Fruit fly (Drosophila melanogaster) whole organism, embryonic: ENCODE measurements around the gene CG6726.

ENCODE experiments used
- ATbp ChIP-seq: fragments of 200-800 bp; sonication (Bioruptor generic); optimal IDR thresholded peaks from 2 replicates; lab custom pipeline; 2017; ENCODE audit warnings: missing biosample characterization, mild to moderate bottlenecking, missing genetic modification characterization, missing genetic modification reagents
- Ada2b ChIP-seq: fragments of 200-800 bp; sonication (Bioruptor generic); IDR thresholded peaks from 2 replicates; pipeline ENCODE4 v1.3.6; 2022; ENCODE audit warnings: missing biosample characterization, missing genetic modification characterization
- Asciz ChIP-seq: fragments of 200-800 bp; sonication (Bioruptor generic); optimal IDR thresholded peaks from 2 replicates; lab custom pipeline; 2017; ENCODE audit warnings: missing biosample characterization, mild to moderate bottlenecking, missing genetic modification characterization, missing genetic modification reagents
- Bdp1 ChIP-seq: fragments of 200-800 bp; sonication (Bioruptor generic); optimal IDR thresholded peaks from 3 replicates; lab custom pipeline; 2016; ENCODE audit warnings: missing biosample characterization, missing genetic modification characterization
- CG10209 ChIP-seq: fragments of 200-800 bp; sonication (Bioruptor generic); optimal IDR thresholded peaks from 3 replicates; lab custom pipeline; 2017; ENCODE audit warnings: missing biosample characterization, mild to moderate bottlenecking, missing genetic modification characterization, missing genetic modification reagents
- CG10321 ChIP-seq: fragments of 200-800 bp; sonication (Bioruptor generic); IDR thresholded peaks from 2 replicates; pipeline ENCODE4 v1.3.6; 2022; ENCODE audit warnings: missing biosample characterization, missing genetic modification characterization
- CG10366 ChIP-seq: fragments of 200-800 bp; sonication (Bioruptor generic); IDR thresholded peaks from 2 replicates; pipeline ENCODE4 v1.3.6; 2022; ENCODE audit warnings: missing biosample characterization, missing genetic modification characterization
- CG10654 ChIP-seq: fragments of 200-800 bp; sonication (Bioruptor generic); optimal IDR thresholded peaks from 2 replicates; lab custom pipeline; 2016; ENCODE audit warnings: missing biosample characterization, missing genetic modification characterization
- CG10959 ChIP-seq: fragments of 200-800 bp; sonication (Bioruptor generic); IDR thresholded peaks from 2 replicates; pipeline ENCODE4 v1.3.6; 2022; ENCODE audit warnings: missing biosample characterization, missing genetic modification characterization
- CG11456 ChIP-seq: fragments of 200-800 bp; sonication (Bioruptor generic); IDR thresholded peaks from 3 replicates; pipeline ENCODE4 v1.3.6; 2022; ENCODE audit warnings: missing biosample characterization, missing genetic modification characterization
- CG11560 ChIP-seq: fragments of 200-800 bp; sonication (Bioruptor generic); IDR thresholded peaks from 3 replicates; pipeline ENCODE4 v1.3.6; 2022; ENCODE audit warnings: missing biosample characterization, missing genetic modification characterization
- CG12659 ChIP-seq: fragments of 200-800 bp; sonication (Bioruptor generic); optimal IDR thresholded peaks from 3 replicates; lab custom pipeline; 2017; ENCODE audit warnings: mild to moderate bottlenecking, missing biosample characterization, missing genetic modification reagents, missing genetic modification characterization
- CG13287 ChIP-seq: fragments of 200-800 bp; sonication (Bioruptor generic); IDR thresholded peaks from 2 replicates; pipeline ENCODE4 v1.3.6; 2022; ENCODE audit warnings: missing biosample characterization, missing genetic modification characterization; ENCODE audit not compliant: partially characterized antibody
- CG14710 ChIP-seq: fragments of 200-800 bp; sonication (Bioruptor generic); optimal IDR thresholded peaks from 3 replicates; lab custom pipeline; 2019; ENCODE audit warnings: missing biosample characterization, mild to moderate bottlenecking, missing genetic modification characterization, moderate library complexity
- CG15011 ChIP-seq: fragments of 200-800 bp; sonication (Bioruptor generic); optimal IDR thresholded peaks from 3 replicates; lab custom pipeline; 2018; ENCODE audit warnings: missing biosample characterization, mild to moderate bottlenecking, missing genetic modification characterization
- CG16815 ChIP-seq: fragments of 200-800 bp; sonication (Bioruptor generic); optimal IDR thresholded peaks from 3 replicates; lab custom pipeline; 2017; ENCODE audit warnings: missing biosample characterization, mild to moderate bottlenecking, missing genetic modification characterization
- CG1832 ChIP-seq: fragments of 200-800 bp; sonication (Bioruptor generic); optimal IDR thresholded peaks from 2 replicates; lab custom pipeline; 2017; ENCODE audit warnings: missing biosample characterization, mild to moderate bottlenecking, missing genetic modification characterization, inconsistent platforms
- CG2678 ChIP-seq: fragments of 200-800 bp; sonication (Bioruptor generic); optimal IDR thresholded peaks from 3 replicates; lab custom pipeline; 2019; ENCODE audit warnings: missing biosample characterization, mild to moderate bottlenecking, missing genetic modification characterization, moderate library complexity
- CG3407 ChIP-seq: fragments of 200-800 bp; sonication (Bioruptor generic); optimal IDR thresholded peaks from 2 replicates; lab custom pipeline; 2018; ENCODE audit warnings: missing biosample characterization, mild to moderate bottlenecking, missing genetic modification characterization
- CG34224 ChIP-seq: fragments of 200-800 bp; sonication (Bioruptor generic); IDR thresholded peaks from 3 replicates; pipeline ENCODE4 v1.3.6; 2022; ENCODE audit warnings: missing biosample characterization, missing genetic modification characterization; ENCODE audit not compliant: partially characterized antibody
- CG43689 ChIP-seq: fragments of 200-800 bp; sonication (Bioruptor generic); IDR thresholded peaks from 2 replicates; pipeline ENCODE4 v1.3.6; 2022; ENCODE audit warnings: missing biosample characterization, missing genetic modification characterization
- CG4617 ChIP-seq: fragments of 200-800 bp; sonication (Bioruptor generic); optimal IDR thresholded peaks from 3 replicates; lab custom pipeline; 2016; ENCODE audit warnings: missing biosample characterization, missing genetic modification characterization, borderline replicate concordance
- CG4820 ChIP-seq: fragments of 200-800 bp; sonication (Bioruptor generic); optimal IDR thresholded peaks from 3 replicates; lab custom pipeline; 2016; ENCODE audit warnings: missing biosample characterization, missing genetic modification characterization
- CG5180 ChIP-seq: fragments of 200-800 bp; sonication (Bioruptor generic); optimal IDR thresholded peaks from 3 replicates; lab custom pipeline; 2017; ENCODE audit warnings: missing biosample characterization, missing genetic modification characterization, mild to moderate bottlenecking, moderate library complexity, missing genetic modification reagents
- CG8944 ChIP-seq: fragments of 200-800 bp; sonication (Bioruptor generic); optimal IDR thresholded peaks from 3 replicates; lab custom pipeline; 2016; ENCODE audit warnings: missing biosample characterization, missing genetic modification characterization
- CG9797 ChIP-seq: fragments of 200-800 bp; sonication (Bioruptor generic); optimal IDR thresholded peaks from 3 replicates; lab custom pipeline; 2018; ENCODE audit warnings: missing biosample characterization, mild to moderate bottlenecking, missing genetic modification characterization
- Kr ChIP-seq: fragments of 200-800 bp; sonication (Bioruptor generic); optimal IDR thresholded peaks from 2 replicates; lab custom pipeline; 2017; ENCODE audit warnings: missing biosample characterization, mild to moderate bottlenecking, missing genetic modification characterization
- Lim3 ChIP-seq: fragments of 200-800 bp; sonication (Bioruptor generic); IDR thresholded peaks from 2 replicates; pipeline ENCODE4 v1.3.6; 2022; ENCODE audit warnings: missing biosample characterization, missing genetic modification characterization
- MBD-R2 ChIP-seq: fragments of 200-800 bp; sonication (Bioruptor generic); IDR thresholded peaks from 2 replicates; pipeline ENCODE4 v1.3.6; 2022; ENCODE audit warnings: missing biosample characterization, missing genetic modification characterization
- PHDP ChIP-seq: fragments of 200-800 bp; sonication (Bioruptor generic); optimal IDR thresholded peaks from 3 replicates; lab custom pipeline; 2018; ENCODE audit warnings: missing biosample characterization, mild to moderate bottlenecking, missing genetic modification characterization, moderate library complexity
- Six4 ChIP-seq: fragments of 200-800 bp; sonication (Bioruptor generic); optimal IDR thresholded peaks from 2 replicates; lab custom pipeline; 2016; ENCODE audit warnings: missing biosample characterization, missing genetic modification characterization
- Sry-δ ChIP-seq: fragments of 200-800 bp; sonication (Bioruptor generic); optimal IDR thresholded peaks from 2 replicates; lab custom pipeline; 2016; ENCODE audit warnings: missing biosample characterization, missing genetic modification characterization
- Xrp1 ChIP-seq: fragments of 200-800 bp; sonication (Bioruptor generic); IDR thresholded peaks from 2 replicates; pipeline ENCODE4 v1.3.6; 2022; ENCODE audit warnings: missing biosample characterization, missing genetic modification characterization
- ac ChIP-seq: fragments of 200-800 bp; sonication (Bioruptor generic); optimal IDR thresholded peaks from 3 replicates; lab custom pipeline; 2017; ENCODE audit warnings: missing biosample characterization, mild to moderate bottlenecking, missing genetic modification characterization
- az2 ChIP-seq: fragments of 200-800 bp; sonication (Bioruptor generic); optimal IDR thresholded peaks from 3 replicates; lab custom pipeline; 2016; ENCODE audit warnings: missing biosample characterization, missing genetic modification characterization
- bcd ChIP-seq: fragments of 200-800 bp; sonication (Bioruptor generic); optimal IDR thresholded peaks from 2 replicates; lab custom pipeline; 2017; ENCODE audit warnings: missing biosample characterization, mild to moderate bottlenecking, missing genetic modification characterization
- cato ChIP-seq: fragments of 200-800 bp; sonication (Bioruptor generic); optimal IDR thresholded peaks from 2 replicates; lab custom pipeline; 2016; ENCODE audit warnings: missing biosample characterization, missing genetic modification characterization, borderline replicate concordance
- dmrt11E ChIP-seq: fragments of 200-800 bp; sonication (Bioruptor generic); optimal IDR thresholded peaks from 3 replicates; lab custom pipeline; 2018; ENCODE audit warnings: missing biosample characterization, mild to moderate bottlenecking, missing genetic modification characterization, moderate library complexity
- dpn ChIP-seq, 2 experiments: fragments of 200-800 bp; sonication (Bioruptor generic); optimal IDR thresholded peaks; 3 replicates each; lab custom pipeline; 2016; ENCODE audit warnings: missing biosample characterization in 2 of 2, missing genetic modification characterization in 2 of 2
- eyg ChIP-seq: fragments of 200-800 bp; sonication (Bioruptor generic); optimal IDR thresholded peaks from 3 replicates; lab custom pipeline; 2016; ENCODE audit warnings: missing biosample characterization, missing genetic modification characterization
- fru ChIP-seq: fragments of >200 bp; optimal IDR thresholded peaks from 2 replicates; lab custom pipeline; 2017
- hth ChIP-seq: fragments of >200 bp; optimal IDR thresholded peaks from 2 replicates; lab custom pipeline; 2017; ENCODE audit warnings: inconsistent platforms
- jing ChIP-seq: fragments of 200-800 bp; sonication (Bioruptor generic); optimal IDR thresholded peaks from 2 replicates; lab custom pipeline; 2018; ENCODE audit warnings: missing biosample characterization, mild to moderate bottlenecking, missing genetic modification characterization
- maf-S ChIP-seq: fragments of 200-800 bp; sonication (Bioruptor generic); optimal IDR thresholded peaks from 2 replicates; lab custom pipeline; 2016; ENCODE audit warnings: missing biosample characterization, missing genetic modification characterization
- prd ChIP-seq, 3 experiments: fragments of >200 bp in 2 of 3; fragments of 200-800 bp in 1 of 3; sonication (Bioruptor generic) in 1 of 3; optimal IDR thresholded peaks in 2 of 3; IDR thresholded peaks in 1 of 3; 2 replicates in 2 of 3; 3 replicates in 1 of 3; pipeline versions ENCODE4 v1.3.6 to Lab custom; 2017 to 2022; ENCODE audit warnings: missing biosample characterization in 1 of 3, missing genetic modification characterization in 1 of 3
- repo ChIP-seq: fragments of 200-800 bp; sonication (Bioruptor generic); optimal IDR thresholded peaks from 2 replicates; lab custom pipeline; 2016; ENCODE audit warnings: missing biosample characterization, missing genetic modification characterization
- rib ChIP-seq: fragments of 200-800 bp; sonication (Bioruptor generic); IDR thresholded peaks from 2 replicates; pipeline ENCODE4 v1.3.6; 2022; ENCODE audit warnings: missing biosample characterization, missing genetic modification characterization
- row ChIP-seq: fragments of 200-800 bp; sonication (Bioruptor generic); IDR thresholded peaks from 3 replicates; pipeline ENCODE4 v1.3.6; 2022; ENCODE audit warnings: missing biosample characterization, missing genetic modification characterization
- slou ChIP-seq: fragments of 200-800 bp; sonication (Bioruptor generic); optimal IDR thresholded peaks from 3 replicates; lab custom pipeline; 2016; ENCODE audit warnings: missing biosample characterization, missing genetic modification characterization
- stwl ChIP-seq: fragments of 200-800 bp; sonication (Bioruptor generic); optimal IDR thresholded peaks from 3 replicates; lab custom pipeline; 2018; ENCODE audit warnings: missing biosample characterization, mild to moderate bottlenecking, missing genetic modification characterization, moderate library complexity

The CG6726 gene

DNA sequence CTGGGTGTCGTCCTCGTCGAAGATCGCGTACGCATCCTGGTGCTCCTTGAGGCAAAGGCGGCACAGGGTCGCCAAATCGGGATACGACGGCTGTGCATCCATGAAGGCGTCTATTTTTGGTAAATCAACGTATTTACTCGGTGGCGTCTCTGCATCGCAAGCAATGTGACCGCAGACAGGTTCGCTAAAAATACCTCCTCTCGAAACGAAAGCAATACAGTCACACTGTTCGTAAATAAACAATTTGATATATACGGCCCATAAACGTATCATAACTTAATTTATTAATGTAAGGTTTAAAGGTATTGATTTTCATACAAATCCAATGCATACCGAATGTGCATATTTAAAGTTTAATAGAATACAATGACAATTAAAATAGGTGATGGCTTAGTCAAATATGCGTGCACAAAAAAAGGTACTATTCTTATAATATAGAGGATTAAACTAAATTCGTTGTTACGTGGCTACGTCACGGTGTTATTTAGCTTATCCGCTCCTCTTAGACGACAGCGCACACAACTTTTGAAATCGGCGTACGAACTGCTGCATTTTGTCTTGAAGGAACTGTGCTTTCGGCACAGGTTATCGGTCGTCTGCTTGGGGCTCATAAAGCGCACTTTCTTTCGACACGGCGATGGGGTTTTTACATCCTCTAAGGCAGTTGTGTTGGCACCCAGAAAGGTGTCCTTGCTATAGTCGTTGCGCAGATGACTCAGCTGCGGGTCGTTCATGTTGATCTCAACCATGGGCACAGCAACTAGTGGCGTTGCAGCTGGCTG, 34.9 kb downstream of the CG6726 start, which contains the start of gene CG31365 (continued):
- TF ChIP-seq dpn (GFP tag; optimal IDR thresholded peaks at IDR 0.05; lab: Kevin White, UChicago) (no peak), stwl (tag; lab: Kevin White, UChicago) (peak; percentile 63), CG1832 (GFP tag; lab: Kevin White, UChicago) (no peak), CG10366 (GFP tag; lab: Robert Waterston, UW) (no peak), maf-S (GFP tag; lab: Kevin White, UChicago) (no peak), CG4617 (GFP tag; lab: Kevin White, UChicago) (peak; percentile 75), fru (lab: Kevin White, UChicago) (no peak), Bdp1 (GFP tag; lab: Kevin White, UChicago) (no peak), CG13287 (GFP tag; lab: Robert Waterston, UW) (peak; percentile 66), CG16815 (no peak), bcd (no peak), CG9797 (GFP tag; lab: Kevin White, UChicago) (peak; percentile 64), Xrp1 (GFP tag; lab: Robert Waterston, UW) (no peak), Six4 (no peak), Kr (no peak), CG34224 (GFP tag; lab: Robert Waterston, UW) (peak; percentile 41; the same call in 1 of the 3 replicates), ATbp (GFP tag; lab: Kevin White, UChicago) (no peak), CG10209 (GFP tag; lab: Kevin White, UChicago) (no peak), PHDP (peak; percentile 1), jing (no peak), Ada2b (GFP tag; lab: Robert Waterston, UW) (no peak), Asciz (GFP tag; lab: Kevin White, UChicago) (no peak), CG10654 (GFP tag; lab: Kevin White, UChicago) (no peak), cato (GFP tag; lab: Kevin White, UChicago) (no peak), az2 (no peak), CG11456 (GFP tag; lab: Robert Waterston, UW) (no peak), CG15011 (GFP tag; lab: Kevin White, UChicago) (no peak), eyg (no peak), MBD-R2 (GFP tag; lab: Robert Waterston, UW) (peak; percentile 67), CG5180 (no peak), CG10959 (no peak), rib (GFP tag; lab: Robert Waterston, UW) (no peak), hth (no peak), prd (optimal IDR thresholded peaks at IDR 0.05; lab: Kevin White, UChicago) (no peak), prd (GFP tag; IDR thresholded peaks at IDR 0.05; lab: Robert Waterston, UW) (no peak), CG43689 (GFP tag; lab: Robert Waterston, UW) (no peak), dmrt11E (tag; lab: Kevin White, UChicago) (no peak), CG4820 (GFP tag; lab: Kevin White, UChicago) (no peak), CG11560 (no peak), CG3407 (GFP tag; lab: Kevin White, UChicago) (no peak), ac (GFP tag; lab: Kevin White, UChicago) (no peak), CG14710 (tag; lab: Kevin White, UChicago) (peak; percentile 33), row (GFP tag; lab: Robert Waterston, UW) (peak; percentile 44; the same call in 2 of the 3 replicates), slou (GFP tag; lab: Kevin White, UChicago) (no peak), CG12659 (GFP tag; lab: Kevin White, UChicago) (peak; percentile 41), CG8944 (no peak), CG10321 (GFP tag; lab: Robert Waterston, UW) (peak; percentile 11; the same call in 1 of the 2 replicates), repo (GFP tag; lab: Kevin White, UChicago) (no peak), Lim3 (GFP tag; lab: Robert Waterston, UW) (no peak), Sry-δ (GFP tag; lab: Kevin White, UChicago) (no peak), CG2678 (tag; lab: Kevin White, UChicago) (no peak)
